Worm (Caenorhabditis elegans) whole organism, L4 larva: ENCODE data around the gene tag-273.
A peak's percentile ranks its signal among the peaks of the same experiment; 100 is the strongest.

ENCODE experiments used
- F10B5.3 ChIP-seq: sonication (generic microtip); optimal IDR thresholded peaks from 2 replicates; lab custom pipeline; 2016; ENCODE audit warnings: mild to moderate bottlenecking, missing genetic modification characterization, missing compliant biosample characterization
- F37D6.2 ChIP-seq: sonication (generic microtip); optimal IDR thresholded peaks from 2 replicates; lab custom pipeline; 2016; ENCODE audit warnings: mild to moderate bottlenecking, missing genetic modification characterization, missing compliant biosample characterization
- F49E8.2 ChIP-seq: sonication (generic microtip); optimal IDR thresholded peaks from 2 replicates; lab custom pipeline; 2016; ENCODE audit warnings: missing compliant biosample characterization, mild to moderate bottlenecking, missing genetic modification characterization, borderline replicate concordance
- Y105C5A.15 ChIP-seq: fragments of 200-800 bp; sonication (Bioruptor generic); IDR thresholded peaks from 2 replicates; pipeline ENCODE4 v1.3.6; 2022; ENCODE audit warnings: missing genetic modification characterization, missing compliant biosample characterization
- ZK337.2 ChIP-seq: fragments of 200-800 bp; sonication (Bioruptor generic); IDR thresholded peaks from 2 replicates; pipeline ENCODE4 v1.3.6; 2022; ENCODE audit warnings: missing genetic modification reagents, missing genetic modification characterization, missing compliant biosample characterization
- ZK546.5 ChIP-seq, 2 experiments: sonication (generic microtip); optimal IDR thresholded peaks; 2 replicates each; lab custom pipeline; 2017; ENCODE audit warnings: missing biosample characterization in 2 of 2, missing genetic modification characterization in 2 of 2
- aly-2 ChIP-seq: sonication (generic microtip); optimal IDR thresholded peaks from 2 replicates; lab custom pipeline; 2018; ENCODE audit warnings: missing biosample characterization, missing genetic modification characterization
- ama-1 ChIP-seq: fragments of 150-350 bp; optimal IDR thresholded peaks from 2 replicates; lab custom pipeline; 2014; ENCODE audit warnings: inconsistent platforms, mixed read lengths
- ceh-28 ChIP-seq: fragments of 150-350 bp; optimal IDR thresholded peaks from 2 replicates; lab custom pipeline; 2014; ENCODE audit warnings: missing biosample characterization, missing genetic modification reagents, missing genetic modification characterization
- ceh-44 ChIP-seq: fragments of 200-800 bp; sonication (Bioruptor generic); IDR thresholded peaks from 2 replicates; pipeline ENCODE4 v1.3.6; 2022; ENCODE audit warnings: missing genetic modification reagents, missing genetic modification characterization, missing compliant biosample characterization
- ceh-62 ChIP-seq: sonication (generic microtip); optimal IDR thresholded peaks from 2 replicates; lab custom pipeline; 2017; ENCODE audit warnings: missing biosample characterization, missing genetic modification characterization
- ces-1 ChIP-seq: fragments of 150-350 bp; sonication (generic microtip); optimal IDR thresholded peaks from 4 replicates; lab custom pipeline; 2014; ENCODE audit warnings: missing biosample characterization, missing genetic modification reagents, missing genetic modification characterization
- daf-16 ChIP-seq, 3 experiments: sonication (generic microtip); optimal IDR thresholded peaks; 2 replicates each; lab custom pipeline; 2016 to 2017; ENCODE audit warnings: missing genetic modification characterization in 3 of 3, missing genetic modification reagents in 3 of 3, mild to moderate bottlenecking in 2 of 3, missing compliant biosample characterization in 2 of 3, missing biosample characterization in 1 of 3, moderate library complexity in 1 of 3
- daf-19 ChIP-seq: fragments of 200-800 bp; sonication (Bioruptor generic); conservative IDR thresholded peaks from 2 replicates; pipeline ENCODE4 v1.3.6; 2022; ENCODE audit warnings: missing genetic modification characterization, missing compliant biosample characterization
- daf-8 ChIP-seq: fragments of 200-800 bp; sonication (Bioruptor generic); IDR thresholded peaks from 2 replicates; pipeline ENCODE4 v1.3.6; 2022; ENCODE audit warnings: missing genetic modification characterization, missing compliant biosample characterization
- dmd-6 ChIP-seq: fragments of 200-800 bp; sonication (Bioruptor generic); IDR thresholded peaks from 2 replicates; pipeline ENCODE4 v1.3.6; 2022; ENCODE audit warnings: missing genetic modification reagents, missing genetic modification characterization, missing compliant biosample characterization
- dmd-8 ChIP-seq: fragments of 200-800 bp; sonication (Bioruptor generic); IDR thresholded peaks from 2 replicates; pipeline ENCODE4 v1.3.6; 2022; ENCODE audit warnings: missing genetic modification characterization, missing compliant biosample characterization
- dpl-1 ChIP-seq: fragments of 150-350 bp; optimal IDR thresholded peaks from 2 replicates; lab custom pipeline; 2014; ENCODE audit warnings: missing biosample characterization, missing genetic modification reagents, missing genetic modification characterization
- dve-1 ChIP-seq: sonication (generic microtip); optimal IDR thresholded peaks from 2 replicates; lab custom pipeline; 2017; ENCODE audit warnings: antibody characterized with exemption, mild to moderate bottlenecking, missing genetic modification characterization, missing compliant biosample characterization; ENCODE audit not compliant: insufficient read depth
- egl-43 ChIP-seq: fragments of 200-800 bp; sonication (Bioruptor generic); IDR thresholded peaks from 2 replicates; pipeline ENCODE4 v1.3.6; 2022; ENCODE audit warnings: missing genetic modification reagents, missing genetic modification characterization, missing compliant biosample characterization
- hlh-30 ChIP-seq: sonication (generic microtip); optimal IDR thresholded peaks from 2 replicates; lab custom pipeline; 2017; ENCODE audit warnings: antibody characterized with exemption, mild to moderate bottlenecking, missing genetic modification characterization, missing compliant biosample characterization; ENCODE audit not compliant: insufficient read depth
- jun-1 ChIP-seq: fragments of 150-350 bp; optimal IDR thresholded peaks from 2 replicates; lab custom pipeline; 2014; ENCODE audit warnings: missing biosample characterization, missing genetic modification reagents, missing genetic modification characterization
- lin-13 ChIP-seq: fragments of 150-350 bp; optimal IDR thresholded peaks from 2 replicates; lab custom pipeline; 2014; ENCODE audit warnings: missing biosample characterization, missing genetic modification reagents, missing genetic modification characterization
- lir-3 ChIP-seq: sonication (generic microtip); optimal IDR thresholded peaks from 2 replicates; lab custom pipeline; 2016; ENCODE audit warnings: mild to moderate bottlenecking, missing genetic modification characterization, missing compliant biosample characterization
- nhr-102 ChIP-seq: sonication (generic microtip); optimal IDR thresholded peaks from 2 replicates; lab custom pipeline; 2016; ENCODE audit warnings: mild to moderate bottlenecking, missing genetic modification characterization, moderate library complexity, missing compliant biosample characterization
- nhr-237 ChIP-seq: sonication (generic microtip); optimal IDR thresholded peaks from 2 replicates; lab custom pipeline; 2017; ENCODE audit warnings: missing biosample characterization, missing genetic modification characterization
- nhr-42 ChIP-seq: fragments of 200-800 bp; sonication (Bioruptor generic); IDR thresholded peaks from 2 replicates; pipeline ENCODE4 v1.3.6; 2022; ENCODE audit warnings: missing genetic modification characterization, missing compliant biosample characterization
- nhr-76 ChIP-seq: fragments of 150-350 bp; optimal IDR thresholded peaks from 2 replicates; lab custom pipeline; 2014; ENCODE audit warnings: missing biosample characterization, missing genetic modification characterization
- pqm-1 ChIP-seq: sonication (generic microtip); optimal IDR thresholded peaks from 2 replicates; lab custom pipeline; 2017; ENCODE audit warnings: missing biosample characterization, missing genetic modification characterization
- rbr-2 ChIP-seq: sonication (generic microtip); optimal IDR thresholded peaks from 2 replicates; lab custom pipeline; 2016; ENCODE audit warnings: missing genotype, missing genetic modification characterization, missing compliant biosample characterization
- saeg-2 ChIP-seq: fragments of 200-800 bp; sonication (Bioruptor generic); IDR thresholded peaks from 2 replicates; pipeline ENCODE4 v1.3.6; 2022; ENCODE audit warnings: missing genetic modification reagents, missing genetic modification characterization, missing compliant biosample characterization
- sdz-12 ChIP-seq: fragments of 200-800 bp; sonication (Bioruptor generic); optimal IDR thresholded peaks from 2 replicates; lab custom pipeline; 2018; ENCODE audit warnings: mild to moderate bottlenecking, missing genetic modification characterization, missing compliant biosample characterization
- set-16 ChIP-seq: fragments of 200-800 bp; sonication (Bioruptor generic); IDR thresholded peaks from 2 replicates; pipeline ENCODE4 v1.3.6; 2022; ENCODE audit warnings: missing genetic modification reagents, missing genetic modification characterization, missing compliant biosample characterization
- snpc-1.2 ChIP-seq: fragments of 200-800 bp; sonication (Bioruptor generic); IDR thresholded peaks from 2 replicates; pipeline ENCODE4 v1.3.6; 2022; ENCODE audit warnings: missing genetic modification reagents, missing genetic modification characterization, missing compliant biosample characterization
- tag-97 ChIP-seq: fragments of 200-800 bp; sonication (Bioruptor generic); IDR thresholded peaks from 2 replicates; pipeline ENCODE4 v1.3.6; 2022; ENCODE audit warnings: missing genetic modification characterization, missing compliant biosample characterization
- tra-1 ChIP-seq: fragments of 200-800 bp; sonication (Bioruptor generic); IDR thresholded peaks from 2 replicates; pipeline ENCODE4 v1.3.6; 2022; ENCODE audit warnings: missing genetic modification reagents, missing genetic modification characterization, missing compliant biosample characterization
- unc-62 ChIP-seq, 3 experiments: fragments of 150-350 bp in 1 of 3; sonication (generic microtip); optimal IDR thresholded peaks in 2 of 3; peaks in 1 of 3; 1 replicate in 1 of 3; 2 replicates in 2 of 3; lab custom pipeline; 2014 to 2017; ENCODE audit warnings: missing biosample characterization in 3 of 3, missing genetic modification characterization in 3 of 3, missing genetic modification reagents in 3 of 3, missing genotype in 1 of 3
- zag-1 ChIP-seq: fragments of 150-350 bp; optimal IDR thresholded peaks from 2 replicates; lab custom pipeline; 2014; ENCODE audit warnings: missing biosample characterization, missing genetic modification characterization
- zfp-2 ChIP-seq: sonication (generic microtip); optimal IDR thresholded peaks from 2 replicates; lab custom pipeline; 2016; ENCODE audit warnings: mild to moderate bottlenecking, missing genetic modification characterization, missing compliant biosample characterization
- ztf-11 ChIP-seq: fragments of 150-350 bp; optimal IDR thresholded peaks from 2 replicates; lab custom pipeline; 2014; ENCODE audit warnings: missing biosample characterization, missing genetic modification characterization

The tag-273 gene

DNA sequence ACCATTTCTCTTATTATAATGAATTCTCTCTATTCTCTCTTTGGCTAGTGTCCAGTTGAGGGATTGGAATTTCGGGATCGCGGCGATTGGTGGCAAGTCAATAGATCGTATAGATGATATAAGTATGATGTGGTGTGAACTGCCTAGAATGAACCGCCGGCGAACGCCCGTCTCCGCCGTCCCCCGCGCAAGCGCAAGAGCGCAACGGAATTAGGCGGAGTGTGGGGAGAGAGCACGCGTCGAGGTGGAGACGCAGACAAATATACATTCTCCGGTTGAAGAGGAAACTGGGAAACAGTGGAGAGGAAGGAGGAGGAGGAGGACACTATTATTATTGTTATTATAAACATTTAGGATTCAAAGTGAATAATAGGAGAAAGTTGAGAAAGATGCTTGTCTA, 8.5 kb downstream of the tag-273 start:
- TF ChIP-seq rbr-2 (tag; lab: Kevin White, UChicago) = peak; percentile 19
- TF ChIP-seq F10B5.3 = peak; percentile 41
- TF ChIP-seq F49E8.2 = no peak
- no peak for TF ChIP-seq tag-97 (GFP tag; lab: Robert Waterston, UW)
- peak; percentile 61 for TF ChIP-seq set-16 (GFP tag; lab: Robert Waterston, UW)
- no peak for TF ChIP-seq jun-1 (tag; lab: Kevin White, UChicago)
- TF ChIP-seq ztf-11 (tag; lab: Kevin White, UChicago) = no peak
- TF ChIP-seq, all 104 proteins: peak for 3

ce11 chrIV:14495474-14495873, 9.5 kb downstream of the tag-273 start:
- TF ChIP-seq ama-1 (lab: Kevin White, UChicago) (no peak), dpl-1 (no peak), snpc-1.2 (peak; percentile 74), rbr-2 (tag; lab: Kevin White, UChicago) (no peak), lin-13 (GFP tag; lab: Kevin White, UChicago) (no peak), unc-62 (GFP tag; optimal IDR thresholded peaks at IDR 0.05 in 1 of 2; lab: Kevin White, UChicago) (peak in 1 of 2 experiments; percentile 49), unc-62 (tag; optimal IDR thresholded peaks at IDR 0.05; lab: Kevin White, UChicago) (no peak)

DNA sequence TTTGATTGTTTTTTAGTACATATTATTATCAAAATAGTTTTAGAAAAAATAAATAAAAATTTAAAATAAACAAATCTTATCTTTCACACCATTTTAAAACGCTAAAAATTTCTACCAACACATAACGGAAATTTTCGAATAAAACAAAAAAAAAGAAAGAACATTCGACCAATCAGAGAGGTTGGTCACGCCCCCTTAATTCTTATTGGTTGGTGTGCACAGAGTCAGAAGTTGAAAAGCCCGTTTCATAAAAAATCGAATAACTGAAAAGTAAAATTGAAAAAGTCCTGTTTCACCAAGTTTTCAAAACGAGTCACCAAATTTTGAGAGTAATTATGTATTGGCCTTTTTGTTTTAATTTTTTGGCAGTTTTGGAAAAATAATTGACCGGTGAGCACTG, 13.8 kb downstream of the tag-273 start:
- TF ChIP-seq daf-19 (GFP tag; lab: Robert Waterston, UW) = no peak
- no peak for TF ChIP-seq nhr-237
- TF ChIP-seq ceh-28 = no peak
- TF ChIP-seq ceh-62 = no peak
- no peak for TF ChIP-seq tag-97 (GFP tag; lab: Robert Waterston, UW)

ce11 chrIV:14483427-14483826, 21.5 kb downstream of the tag-273 start:
- no peak for TF ChIP-seq F10B5.3
- TF ChIP-seq dmd-8 (GFP tag; lab: Robert Waterston, UW) = no peak
- TF ChIP-seq pqm-1 (tag; lab: Kevin White, UChicago) = peak; percentile 47
- no peak for TF ChIP-seq Y105C5A.15
- no peak for TF ChIP-seq ZK546.5 (tag; optimal IDR thresholded peaks at IDR 0.05; lab: Kevin White, UChicago)
- no peak for TF ChIP-seq nhr-42 (GFP tag; lab: Robert Waterston, UW)
- TF ChIP-seq ztf-11 (tag; lab: Kevin White, UChicago) = no peak
- no peak for TF ChIP-seq egl-43
- TF ChIP-seq ama-1 (lab: Kevin White, UChicago) = no peak
- TF ChIP-seq F37D6.2 (tag; lab: Kevin White, UChicago) = no peak
- no peak for TF ChIP-seq daf-8
- no peak for TF ChIP-seq sdz-12
- no peak for TF ChIP-seq ceh-62
- no peak for TF ChIP-seq daf-19 (GFP tag; lab: Robert Waterston, UW)
- no peak for TF ChIP-seq ceh-44
- no peak for TF ChIP-seq lir-3 (tag; lab: Kevin White, UChicago)
- no peak for TF ChIP-seq daf-16 (GFP tag; optimal IDR thresholded peaks at IDR 0.05; lab: Kevin White, UChicago)
- TF ChIP-seq daf-16 (tag; optimal IDR thresholded peaks at IDR 0.05; lab: Kevin White, UChicago) = peak; percentile 41
- no peak for TF ChIP-seq hlh-30
- no peak for TF ChIP-seq zag-1 (tag; lab: Kevin White, UChicago)
- no peak for TF ChIP-seq saeg-2 (GFP tag; lab: Robert Waterston, UW)
- no peak for TF ChIP-seq ZK337.2 (GFP tag; lab: Robert Waterston, UW)
- peak; percentile 23; the same call in 1 of the 2 replicates for TF ChIP-seq dmd-6
- no peak for TF ChIP-seq nhr-102
- no peak for TF ChIP-seq aly-2 (tag; lab: Kevin White, UChicago)
- TF ChIP-seq tra-1 (GFP tag; lab: Robert Waterston, UW) = no peak
- TF ChIP-seq ces-1 (GFP tag; lab: Kevin White, UChicago) = no peak
- peak; percentile 2 for TF ChIP-seq dve-1 (tag; lab: Kevin White, UChicago)
- TF ChIP-seq zfp-2 = no peak
- no peak for TF ChIP-seq nhr-76 (tag; lab: Kevin White, UChicago)
- TF ChIP-seq rbr-2 (tag; lab: Kevin White, UChicago) = no peak
